Worm (Caenorhabditis elegans) whole organism, late embryonic: ENCODE measurements around the gene B0563.7.

Source experiments
- C08G9.2 ChIP-seq: sonication (generic microtip); optimal IDR thresholded peaks from 2 replicates; lab custom pipeline; 2016; ENCODE audit warnings: mild to moderate bottlenecking, missing genetic modification characterization, moderate library complexity, missing compliant biosample characterization
- C38D4.7 ChIP-seq: fragments of 200-800 bp; sonication (Bioruptor generic); optimal IDR thresholded peaks from 2 replicates; lab custom pipeline; 2018; ENCODE audit warnings: mild to moderate bottlenecking, missing genetic modification characterization, moderate library complexity, missing compliant biosample characterization
- F13H6.1 ChIP-seq: sonication (generic microtip); optimal IDR thresholded peaks from 2 replicates; lab custom pipeline; 2016; ENCODE audit warnings: missing genetic modification characterization, missing compliant biosample characterization
- Y22D7AL.16 ChIP-seq: sonication (generic microtip); optimal IDR thresholded peaks from 2 replicates; lab custom pipeline; 2016; ENCODE audit warnings: missing genetic modification characterization, missing compliant biosample characterization
- ama-1 ChIP-seq: fragments of 150-350 bp; optimal IDR thresholded peaks from 2 replicates; lab custom pipeline; 2014
- ceh-14 ChIP-seq: sonication (generic microtip); optimal IDR thresholded peaks from 2 replicates; lab custom pipeline; 2016; ENCODE audit warnings: missing genotype, missing genetic modification characterization, missing compliant biosample characterization
- ceh-18 ChIP-seq: sonication (generic microtip); optimal IDR thresholded peaks from 2 replicates; lab custom pipeline; 2016; ENCODE audit warnings: missing genetic modification characterization, missing compliant biosample characterization
- ceh-19 ChIP-seq: fragments of 200-800 bp; sonication (Bioruptor generic); optimal IDR thresholded peaks from 2 replicates; lab custom pipeline; 2018; ENCODE audit warnings: mild to moderate bottlenecking, missing genetic modification characterization, missing compliant biosample characterization
- ceh-2 ChIP-seq: sonication (generic microtip); optimal IDR thresholded peaks from 2 replicates; lab custom pipeline; 2016; ENCODE audit warnings: missing genotype, missing genetic modification characterization, missing compliant biosample characterization
- ceh-22 ChIP-seq: sonication (generic microtip); optimal IDR thresholded peaks from 2 replicates; lab custom pipeline; 2017; ENCODE audit warnings: missing biosample characterization, missing genetic modification characterization
- ceh-31 ChIP-seq: sonication (generic microtip); optimal IDR thresholded peaks from 2 replicates; lab custom pipeline; 2016; ENCODE audit warnings: missing genetic modification characterization, missing compliant biosample characterization
- ceh-34 ChIP-seq: sonication (generic microtip); optimal IDR thresholded peaks from 2 replicates; lab custom pipeline; 2016; ENCODE audit warnings: mild to moderate bottlenecking, missing genetic modification characterization, missing compliant biosample characterization
- ceh-45 ChIP-seq: fragments of 200-800 bp; sonication (Bioruptor generic); IDR thresholded peaks from 2 replicates; pipeline ENCODE4 v1.3.6; 2022; ENCODE audit warnings: missing genetic modification reagents, missing genetic modification characterization, missing compliant biosample characterization
- ceh-48 ChIP-seq: sonication (generic microtip); optimal IDR thresholded peaks from 2 replicates; lab custom pipeline; 2016; ENCODE audit warnings: missing genetic modification characterization, inconsistent platforms, missing compliant biosample characterization
- ceh-6 ChIP-seq: fragments of 200-800 bp; sonication (Bioruptor generic); optimal IDR thresholded peaks from 2 replicates; lab custom pipeline; 2018; ENCODE audit warnings: mild to moderate bottlenecking, missing genetic modification characterization, missing compliant biosample characterization
- elt-2 ChIP-seq: sonication (generic microtip); optimal IDR thresholded peaks from 2 replicates; lab custom pipeline; 2016; ENCODE audit warnings: missing genetic modification reagents, missing genetic modification characterization, missing compliant biosample characterization
- ets-4 ChIP-seq: sonication (generic microtip); optimal IDR thresholded peaks from 2 replicates; lab custom pipeline; 2016; ENCODE audit warnings: missing genetic modification characterization, missing compliant biosample characterization
- fax-1 ChIP-seq: sonication (generic microtip); optimal IDR thresholded peaks from 2 replicates; lab custom pipeline; 2016; ENCODE audit warnings: missing genotype, missing genetic modification characterization, missing compliant biosample characterization
- fkh-6 ChIP-seq: sonication (generic microtip); optimal IDR thresholded peaks from 2 replicates; lab custom pipeline; 2016; ENCODE audit warnings: missing genetic modification characterization, missing compliant biosample characterization
- hlh-8 ChIP-seq: sonication (generic microtip); optimal IDR thresholded peaks from 2 replicates; lab custom pipeline; 2016; ENCODE audit warnings: missing genotype, missing genetic modification characterization, missing compliant biosample characterization
- lin-11 ChIP-seq: fragments of 200-800 bp; sonication (Bioruptor generic); optimal IDR thresholded peaks from 2 replicates; lab custom pipeline; 2018; ENCODE audit warnings: mild to moderate bottlenecking, missing genetic modification characterization, missing compliant biosample characterization
- mec-3 ChIP-seq: sonication (generic microtip); optimal IDR thresholded peaks from 2 replicates; lab custom pipeline; 2016; ENCODE audit warnings: borderline replicate concordance, missing genetic modification characterization, missing compliant biosample characterization
- nfya-1 ChIP-seq: sonication (generic microtip); optimal IDR thresholded peaks from 2 replicates; lab custom pipeline; 2017; ENCODE audit warnings: missing genetic modification characterization, mild to moderate bottlenecking, missing compliant biosample characterization, antibody characterized with exemption, moderate library complexity
- npax-4 ChIP-seq: sonication (generic microtip); optimal IDR thresholded peaks from 2 replicates; lab custom pipeline; 2016; ENCODE audit warnings: missing genetic modification characterization, missing compliant biosample characterization
- pat-9 ChIP-seq: fragments of 200-800 bp; sonication (Bioruptor generic); optimal IDR thresholded peaks from 2 replicates; lab custom pipeline; 2018; ENCODE audit warnings: mild to moderate bottlenecking, missing genetic modification characterization, moderate library complexity, missing compliant biosample characterization
- pax-1 ChIP-seq: fragments of 150-350 bp; optimal IDR thresholded peaks from 2 replicates; lab custom pipeline; 2014; ENCODE audit warnings: missing biosample characterization, missing genetic modification characterization
- pha-2 ChIP-seq: sonication (generic microtip); optimal IDR thresholded peaks from 2 replicates; lab custom pipeline; 2017; ENCODE audit warnings: mild to moderate bottlenecking, missing genetic modification characterization, missing compliant biosample characterization
- pha-4 ChIP-seq: fragments of 150-350 bp; optimal IDR thresholded peaks from 2 replicates; lab custom pipeline; 2018; ENCODE audit warnings: missing biosample characterization, missing genetic modification reagents, missing genetic modification characterization
- pros-1 ChIP-seq: fragments of 150-350 bp; optimal IDR thresholded peaks from 2 replicates; lab custom pipeline; 2014; ENCODE audit warnings: missing biosample characterization, missing genetic modification reagents, missing genetic modification characterization
- ref-2 ChIP-seq: sonication (generic microtip); optimal IDR thresholded peaks from 2 replicates; lab custom pipeline; 2016; ENCODE audit warnings: missing genetic modification characterization, missing compliant biosample characterization
- rnt-1 ChIP-seq: sonication (generic microtip); optimal IDR thresholded peaks from 2 replicates; lab custom pipeline; 2016; ENCODE audit warnings: missing genetic modification characterization, missing compliant biosample characterization
- sdc-2 ChIP-seq: sonication (generic microtip); optimal IDR thresholded peaks from 2 replicates; lab custom pipeline; 2016; ENCODE audit warnings: missing genotype, missing genetic modification characterization, missing compliant biosample characterization
- sox-2 ChIP-seq: fragments of 200-800 bp; sonication (Bioruptor generic); IDR thresholded peaks from 2 replicates; pipeline ENCODE4 v1.3.6; 2022; ENCODE audit warnings: missing genetic modification reagents, missing genetic modification characterization, missing compliant biosample characterization
- sox-4 ChIP-seq: sonication (generic microtip); optimal IDR thresholded peaks from 2 replicates; lab custom pipeline; 2017; ENCODE audit warnings: mild to moderate bottlenecking, missing genetic modification characterization, inconsistent platforms, missing compliant biosample characterization
- syd-9 ChIP-seq: sonication (generic microtip); optimal IDR thresholded peaks from 2 replicates; lab custom pipeline; 2016; ENCODE audit warnings: mild to moderate bottlenecking, missing genetic modification characterization, moderate library complexity, missing compliant biosample characterization
- tbx-2 ChIP-seq: sonication (generic microtip); optimal IDR thresholded peaks from 2 replicates; lab custom pipeline; 2016; ENCODE audit warnings: missing genetic modification characterization, missing compliant biosample characterization
- tbx-7 ChIP-seq: sonication (generic microtip); optimal IDR thresholded peaks from 2 replicates; lab custom pipeline; 2016; ENCODE audit warnings: missing genotype, missing genetic modification characterization, missing compliant biosample characterization
- ttx-3 ChIP-seq: sonication (generic microtip); optimal IDR thresholded peaks from 2 replicates; lab custom pipeline; 2016; ENCODE audit warnings: missing genetic modification reagents, missing genetic modification characterization, missing compliant biosample characterization
- unc-3 ChIP-seq, 2 experiments: fragments of 200-800 bp in 1 of 2; sonication (Bioruptor generic) in 1 of 2; sonication (generic microtip) in 1 of 2; conservative IDR thresholded peaks in 1 of 2; optimal IDR thresholded peaks in 1 of 2; 2 replicates each; pipeline versions ENCODE4 v1.3.6 to Lab custom; 2016 to 2022; ENCODE audit warnings: missing compliant biosample characterization in 2 of 2, missing genetic modification characterization in 2 of 2, missing genetic modification reagents in 1 of 2
- unc-42 ChIP-seq: sonication (generic microtip); optimal IDR thresholded peaks from 2 replicates; lab custom pipeline; 2016; ENCODE audit warnings: missing genotype, missing genetic modification characterization, missing compliant biosample characterization
- unc-55 ChIP-seq: sonication (generic microtip); optimal IDR thresholded peaks from 2 replicates; lab custom pipeline; 2017; ENCODE audit warnings: missing biosample characterization, missing genetic modification reagents, missing genetic modification characterization
- zip-5 ChIP-seq: sonication (generic microtip); optimal IDR thresholded peaks from 2 replicates; lab custom pipeline; 2016; ENCODE audit warnings: missing genetic modification characterization, missing compliant biosample characterization

Gene B0563.7

ce11 chrX:9113829-9114228, 40.3 kb downstream of the B0563.7 start, which contains the start of gene C25A11.2:
TSS of gene C25A11.2 (plus strand) at chrX:9114066.
- TF ChIP-seq fax-1 (tag; lab: Kevin White, UChicago) = no peak
- TF ChIP-seq pat-9 (tag; lab: Kevin White, UChicago) = no peak
- peak; percentile 81 for TF ChIP-seq ceh-31 (tag; lab: Kevin White, UChicago)
- peak; percentile 74 for TF ChIP-seq C08G9.2
- no peak for TF ChIP-seq pax-1 (tag; lab: Kevin White, UChicago)
- TF ChIP-seq C38D4.7 = no peak
- TF ChIP-seq ceh-14 (tag; lab: Kevin White, UChicago) = no peak
- TF ChIP-seq syd-9 (tag; lab: Kevin White, UChicago) = no peak
- TF ChIP-seq sdc-2 (tag; lab: Kevin White, UChicago) = peak; percentile 84
- peak; percentile 20 for TF ChIP-seq mec-3 (tag; lab: Kevin White, UChicago)
- no peak for TF ChIP-seq ceh-6 (GFP tag; lab: Kevin White, UChicago)
- TF ChIP-seq ceh-22 (tag; lab: Kevin White, UChicago) = no peak
- TF ChIP-seq lin-11 (tag; lab: Kevin White, UChicago) = no peak
- peak; percentile 32 for TF ChIP-seq fkh-6 (tag; lab: Kevin White, UChicago)
- TF ChIP-seq sox-2 (GFP tag; lab: Robert Waterston, UW) = no peak
- TF ChIP-seq ceh-18 (tag; lab: Kevin White, UChicago) = peak; percentile 10
- TF ChIP-seq hlh-8 (tag; lab: Kevin White, UChicago) = peak; percentile 17
- peak; percentile 69 for TF ChIP-seq tbx-2 (tag; lab: Kevin White, UChicago)
- TF ChIP-seq rnt-1 (tag; lab: Kevin White, UChicago) = peak; percentile 78
- peak; percentile 53 for TF ChIP-seq ref-2
- TF ChIP-seq pha-4 = no peak
- peak; percentile 59 for TF ChIP-seq nfya-1 (tag; lab: Kevin White, UChicago)
- TF ChIP-seq zip-5 (tag; lab: Kevin White, UChicago) = no peak
- TF ChIP-seq ceh-45 (GFP tag; lab: Robert Waterston, UW) = no peak
- TF ChIP-seq unc-42 (tag; lab: Kevin White, UChicago) = peak; percentile 75
- TF ChIP-seq elt-2 (tag; lab: Kevin White, UChicago) = peak; percentile 42
- no peak for TF ChIP-seq F13H6.1 (tag; lab: Kevin White, UChicago)
- TF ChIP-seq pha-2 (tag; lab: Kevin White, UChicago) = no peak
- TF ChIP-seq npax-4 (tag; lab: Kevin White, UChicago) = no peak
- TF ChIP-seq ttx-3 (tag; lab: Kevin White, UChicago) = no peak
- peak; percentile 20 for TF ChIP-seq tbx-7 (tag; lab: Kevin White, UChicago)
- TF ChIP-seq ceh-48 (tag; lab: Kevin White, UChicago) = no peak
- TF ChIP-seq pros-1 (tag; lab: Kevin White, UChicago) = peak; percentile 36
- TF ChIP-seq unc-55 (GFP tag; lab: Kevin White, UChicago) = no peak
- peak; percentile 68 for TF ChIP-seq ceh-2 (tag; lab: Kevin White, UChicago)
- no peak for TF ChIP-seq ceh-19 (GFP tag; lab: Kevin White, UChicago)
- TF ChIP-seq ceh-34 (tag; lab: Kevin White, UChicago) = peak; percentile 37
- peak; percentile 68 for TF ChIP-seq ets-4 (tag; lab: Kevin White, UChicago)

- TF ChIP-seq ceh-19 (GFP tag; lab: Kevin White, UChicago) (no peak), pat-9 (tag; lab: Kevin White, UChicago) (no peak), sox-4 (tag; lab: Kevin White, UChicago) (no peak), ama-1 (no peak), ceh-6 (GFP tag; lab: Kevin White, UChicago) (no peak), ceh-18 (tag; lab: Kevin White, UChicago) (no peak), unc-55 (GFP tag; lab: Kevin White, UChicago) (no peak), unc-3 (GFP tag; conservative IDR thresholded peaks at IDR 0.05; lab: Robert Waterston, UW) (no peak), unc-3 (tag; optimal IDR thresholded peaks at IDR 0.05; lab: Kevin White, UChicago) (no peak), fkh-6 (tag; lab: Kevin White, UChicago) (no peak), Y22D7AL.16 (tag; lab: Kevin White, UChicago) (no peak)
These were observed 42.5 kb downstream of the B0563.7 start for ce11 chrX:9111585-9111984.
